Worm (Caenorhabditis elegans): ENCODE results near the gene idpp-6.

The idpp-6 gene

ce11 chrX:6749124-6749822, 33.7 kb upstream of the idpp-6 start (continued):
- no peak for TF ChIP-seq egl-27 (tag; optimal IDR thresholded peaks at IDR 0.05)
- no peak for TF ChIP-seq snpc-4 (tag; optimal IDR thresholded peaks at IDR 0.05)
- TF ChIP-seq fkh-10 (GFP tag; optimal IDR thresholded peaks at IDR 0.05), result no peak
- peak; percentile 53 for TF ChIP-seq unc-62 (GFP tag; optimal IDR thresholded peaks at IDR 0.05)

- TF ChIP-seq ceh-82 (tag; optimal IDR thresholded peaks at IDR 0.05), result no peak
- TF ChIP-seq ZK546.5 (tag; optimal IDR thresholded peaks at IDR 0.05), result no peak
- no peak for TF ChIP-seq aly-2 (tag; optimal IDR thresholded peaks at IDR 0.05)
- TF ChIP-seq mdl-1 (tag; optimal IDR thresholded peaks at IDR 0.05), result peak; percentile 100
- peak; percentile 89 for TF ChIP-seq elt-2 (tag; optimal IDR thresholded peaks at IDR 0.05)
- no peak for TF ChIP-seq unc-39 (tag; optimal IDR thresholded peaks at IDR 0.05)
- peak; percentile 75 for TF ChIP-seq nfya-1 (tag; optimal IDR thresholded peaks at IDR 0.05; ENCODE audit: insufficient read depth)
- TF ChIP-seq snpc-4 (tag; optimal IDR thresholded peaks at IDR 0.05), result peak; percentile 31
- TF ChIP-seq ama-1 (optimal IDR thresholded peaks at IDR 0.05), result peak; percentile 70
- peak; percentile 85 for TF ChIP-seq jun-1 (tag; optimal IDR thresholded peaks at IDR 0.05)
- peak; percentile 39 to 57 for TF ChIP-seq eor-1 (tag; optimal IDR thresholded peaks at IDR 0.05)
- peak; percentile 41 for TF ChIP-seq unc-62 (GFP tag; optimal IDR thresholded peaks at IDR 0.05)
- TF ChIP-seq egl-5 (tag; optimal IDR thresholded peaks at IDR 0.05), result peak; percentile 75
- TF ChIP-seq fkh-10 (GFP tag; optimal IDR thresholded peaks at IDR 0.05), result no peak
- peak; percentile 84 for TF ChIP-seq egl-27 (tag; optimal IDR thresholded peaks at IDR 0.05)
- TF ChIP-seq R02D3.7 (tag; optimal IDR thresholded peaks at IDR 0.05), result no peak
- TF ChIP-seq nhr-23 (tag; optimal IDR thresholded peaks at IDR 0.05), result peak; percentile 86
- no peak for TF ChIP-seq ceh-16 (tag; optimal IDR thresholded peaks at IDR 0.05)
- TF ChIP-seq elt-3 (tag; optimal IDR thresholded peaks at IDR 0.05), result peak in 1 of 3 experiments; percentile 78
- TF ChIP-seq nhr-25 (tag; optimal IDR thresholded peaks at IDR 0.05), result peak; percentile 95
- no peak for TF ChIP-seq ztf-4 (tag; optimal IDR thresholded peaks at IDR 0.05)
- TF ChIP-seq tbx-2 (tag; optimal IDR thresholded peaks at IDR 0.05), result peak; percentile 77
- TF ChIP-seq nhr-67 (tag; optimal IDR thresholded peaks at IDR 0.05), result no peak
- TF ChIP-seq sea-2 (GFP tag; optimal IDR thresholded peaks at IDR 0.05), result no peak
- TF ChIP-seq lin-15B (tag; optimal IDR thresholded peaks at IDR 0.05), result no peak
- no peak for TF ChIP-seq daf-12 (tag; optimal IDR thresholded peaks at IDR 0.05)
- no peak for TF ChIP-seq skn-1 (tag; optimal IDR thresholded peaks at IDR 0.05)
- no peak for TF ChIP-seq nhr-28 (tag; optimal IDR thresholded peaks at IDR 0.05)
- TF ChIP-seq pha-4 (tag; optimal IDR thresholded peaks at IDR 0.05), result peak; percentile 99
- no peak for TF ChIP-seq fos-1 (tag; optimal IDR thresholded peaks at IDR 0.05)
- TF ChIP-seq lsy-12 (tag; optimal IDR thresholded peaks at IDR 0.05), result peak; percentile 11
- peak; percentile 72 for TF ChIP-seq lin-39 (tag; optimal IDR thresholded peaks at IDR 0.05)
- TF ChIP-seq nhr-237 (tag; optimal IDR thresholded peaks at IDR 0.05), result no peak
- peak; percentile 64 for TF ChIP-seq nhr-11 (tag; optimal IDR thresholded peaks at IDR 0.05)
- no peak for TF ChIP-seq ceh-9 (tag; optimal IDR thresholded peaks at IDR 0.05)
- no peak for TF ChIP-seq nhr-77 (tag; optimal IDR thresholded peaks at IDR 0.05)
- TF ChIP-seq nhr-43 (tag; optimal IDR thresholded peaks at IDR 0.05; ENCODE audit: poor library complexity, severe bottlenecking), result peak; percentile 83
- peak; percentile 97 for TF ChIP-seq mml-1 (tag; optimal IDR thresholded peaks at IDR 0.05)
- no peak for TF ChIP-seq nhr-76 (tag; optimal IDR thresholded peaks at IDR 0.05)
- TF ChIP-seq nhr-12 (tag; optimal IDR thresholded peaks at IDR 0.05), result no peak
- peak; percentile 87 for TF ChIP-seq pqm-1 (tag; optimal IDR thresholded peaks at IDR 0.05)
- peak; percentile 54 for TF ChIP-seq elt-1 (tag; optimal IDR thresholded peaks at IDR 0.05)
- no peak for TF ChIP-seq ztf-11 (tag; optimal IDR thresholded peaks at IDR 0.05)
- TF ChIP-seq fkh-2 (tag; optimal IDR thresholded peaks at IDR 0.05), result no peak
- TF ChIP-seq hmg-11 (tag; optimal IDR thresholded peaks at IDR 0.05), result peak; percentile 68
- TF ChIP-seq ceh-28 (tag; optimal IDR thresholded peaks at IDR 0.05), result peak; percentile 45
- no peak for TF ChIP-seq zag-1 (tag; optimal IDR thresholded peaks at IDR 0.05)
These were observed 32.8 kb upstream of the idpp-6 start for ce11 chrX:6750145-6750544.

Data from whole organism, L3 larva.